Fruit fly (Drosophila melanogaster): ENCODE results near the gene Ets21C.

DNA sequence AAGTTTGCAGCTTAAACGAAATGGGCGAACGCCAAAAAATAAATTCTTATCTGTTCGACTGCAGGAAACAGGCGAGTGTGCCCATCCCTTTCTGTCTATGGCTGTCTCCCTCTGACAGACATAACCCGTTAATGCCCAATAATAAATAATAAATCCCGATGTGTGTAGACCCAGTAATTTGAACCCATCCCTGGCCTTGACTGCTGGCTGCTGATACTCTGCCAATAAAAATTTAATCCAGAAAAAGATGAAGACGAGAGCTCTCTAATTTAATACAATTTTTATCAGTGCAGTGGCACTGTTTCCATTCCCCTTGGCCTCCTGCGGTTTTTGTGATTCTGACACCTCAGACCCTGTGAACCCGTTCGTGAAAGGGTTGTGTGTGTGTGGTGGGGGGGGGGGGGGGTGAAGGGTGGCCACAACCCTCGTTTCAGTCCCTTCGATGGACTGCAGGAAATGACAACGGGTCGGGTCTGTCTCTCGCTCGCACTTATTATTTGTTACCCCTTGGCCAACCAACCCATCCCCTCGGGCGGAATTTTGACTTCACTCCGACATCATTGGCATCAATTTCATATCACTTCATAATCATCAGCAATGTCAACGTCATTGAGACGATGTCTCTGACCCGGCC is 27.1 kb downstream of the Ets21C start:
- TF ChIP-seq CG12605 (GFP tag; IDR thresholded peaks at IDR 0.05) (no peak), fd96Ca (GFP tag; IDR thresholded peaks at IDR 0.05) (no peak), CG14655 (GFP tag; optimal IDR thresholded peaks at IDR 0.05) (no peak), CG8159 (tag; optimal IDR thresholded peaks at IDR 0.05) (no peak), CG15710 (tag; optimal IDR thresholded peaks at IDR 0.05) (no peak), EcR (GFP tag; optimal IDR thresholded peaks at IDR 0.05) (no peak), CG8301 (tag; optimal IDR thresholded peaks at IDR 0.05) (no peak)

Data from whole organism, pupa.